In the genomic region with DNA sequence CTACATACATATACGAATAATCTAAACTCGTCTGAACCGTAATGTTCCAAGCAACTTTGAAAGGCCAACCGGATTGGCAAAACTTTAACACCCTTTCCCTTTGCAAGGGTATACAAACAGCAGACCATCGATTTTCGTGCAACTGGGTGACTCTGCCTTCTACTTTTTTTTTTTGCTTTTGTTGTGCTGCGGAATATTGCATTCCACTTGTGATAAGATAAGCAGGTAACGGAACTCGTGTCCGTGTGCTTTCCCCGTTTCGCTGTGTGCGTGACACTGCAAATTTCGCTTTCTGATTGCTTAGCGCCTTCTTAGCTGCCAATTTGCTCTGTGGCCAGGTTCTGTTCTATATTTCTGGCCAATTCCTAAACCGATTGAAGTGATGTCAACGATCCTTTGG, we compare ENCODE assay signal across 4 fruit fly cellular contexts.
A peak's percentile ranks its signal among the peaks of the same experiment; 100 is the strongest.
TF ChIP-seq lines count a peak whose summit lies in the region.

No protein-coding gene starts in this region.

- no peak for TF ChIP-seq CTCF in whole organism, embryonic (GFP tag; optimal IDR thresholded peaks at IDR 0.05; lab: Kevin White, UChicago)

TF ChIP-seq in whole organism, adult, 20 proteins besides CTCF, POLR2A, EP300 and RAD21:
- TF ChIP-seq cnc (optimal IDR thresholded peaks at IDR 0.05; lab: Kevin White, UChicago): peak; percentile 45 to 87
- no peak for TF ChIP-seq bab1 (GFP tag; optimal IDR thresholded peaks at IDR 0.05; lab: Kevin White, UChicago)
- TF ChIP-seq cic (GFP tag; optimal IDR thresholded peaks at IDR 0.05; lab: Kevin White, UChicago): peak; percentile 15
- TF ChIP-seq Mnt (GFP tag; optimal IDR thresholded peaks at IDR 0.05; lab: Kevin White, UChicago): peak; percentile 8
- TF ChIP-seq ovo (GFP tag; optimal IDR thresholded peaks at IDR 0.05; lab: Kevin White, UChicago): peak; percentile 91
- TF ChIP-seq tj (GFP tag; optimal IDR thresholded peaks at IDR 0.05; lab: Kevin White, UChicago): no peak

TF ChIP-seq in whole organism, embryonic, 481 proteins besides CTCF, POLR2A, EP300 and RAD21:
- no peak for TF ChIP-seq vnd (GFP tag; IDR thresholded peaks at IDR 0.05; lab: Robert Waterston, UW; ENCODE audit: partially characterized antibody)
- TF ChIP-seq mirr (GFP tag; optimal IDR thresholded peaks at IDR 0.05; lab: Kevin White, UChicago): no peak
- no peak for TF ChIP-seq Sry-β (GFP tag; optimal IDR thresholded peaks at IDR 0.05; lab: Kevin White, UChicago)
- TF ChIP-seq chinmo (GFP tag; IDR thresholded peaks at IDR 0.05; lab: Robert Waterston, UW; ENCODE audit: partially characterized antibody): no peak
- peak; percentile 74 for TF ChIP-seq CG15479 (GFP tag; optimal IDR thresholded peaks at IDR 0.05; lab: Kevin White, UChicago)
- TF ChIP-seq CG17361 (GFP tag; IDR thresholded peaks at IDR 0.05; lab: Robert Waterston, UW): no peak

TF ChIP-seq in whole organism, prepupa, 60 proteins besides CTCF, POLR2A, EP300 and RAD21:
- peak; percentile 17 for TF ChIP-seq Eip93F (GFP tag; optimal IDR thresholded peaks at IDR 0.05; lab: Kevin White, UChicago)
- no peak for TF ChIP-seq Lpt (GFP tag; optimal IDR thresholded peaks at IDR 0.05; lab: Kevin White, UChicago)
- TF ChIP-seq dac (GFP tag; optimal IDR thresholded peaks at IDR 0.05; lab: Kevin White, UChicago): no peak
- TF ChIP-seq pdm3 (GFP tag; optimal IDR thresholded peaks at IDR 0.05; lab: Kevin White, UChicago): no peak
- no peak for TF ChIP-seq eg (GFP tag; IDR thresholded peaks at IDR 0.05; lab: Robert Waterston, UW)
- no peak for TF ChIP-seq CG7368 (GFP tag; optimal IDR thresholded peaks at IDR 0.05; lab: Kevin White, UChicago)
- no peak for TF ChIP-seq esn (GFP tag; optimal IDR thresholded peaks at IDR 0.05; lab: Kevin White, UChicago)
- TF ChIP-seq acj6 (GFP tag; optimal IDR thresholded peaks at IDR 0.05; lab: Kevin White, UChicago): no peak
- no peak for TF ChIP-seq CG4318 (GFP tag; optimal IDR thresholded peaks at IDR 0.05; lab: Kevin White, UChicago)
- TF ChIP-seq salr (GFP tag; optimal IDR thresholded peaks at IDR 0.05; lab: Kevin White, UChicago): no peak
- no peak for TF ChIP-seq CG6808 (GFP tag; optimal IDR thresholded peaks at IDR 0.05; lab: Kevin White, UChicago)
- TF ChIP-seq CG11294 (GFP tag; IDR thresholded peaks at IDR 0.05; lab: Robert Waterston, UW): no peak
- peak; percentile 65 for TF ChIP-seq vri (GFP tag; optimal IDR thresholded peaks at IDR 0.05; lab: Kevin White, UChicago)
- peak; percentile 64 for TF ChIP-seq svp (GFP tag; lab: Kevin White, UChicago)
- no peak for TF ChIP-seq CG8632 (GFP tag; optimal IDR thresholded peaks at IDR 0.05; lab: Kevin White, UChicago)
- no peak for TF ChIP-seq CG11762 (GFP tag; optimal IDR thresholded peaks at IDR 0.05; lab: Kevin White, UChicago; ENCODE audit: insufficient read depth)
- no peak for TF ChIP-seq fd85E (GFP tag; optimal IDR thresholded peaks at IDR 0.05; lab: Kevin White, UChicago)

TF ChIP-seq in whole organism, wandering third instar larva, 38 proteins besides CTCF, POLR2A, EP300 and RAD21:
- TF ChIP-seq Rel (GFP tag; optimal IDR thresholded peaks at IDR 0.05; lab: Kevin White, UChicago) (no peak), Rel (tag; optimal IDR thresholded peaks at IDR 0.05; lab: Kevin White, UChicago) (peak; percentile 100), Sp1 (GFP tag; optimal IDR thresholded peaks at IDR 0.05; lab: Kevin White, UChicago) (no peak), Dif (GFP tag; optimal IDR thresholded peaks at IDR 0.05; lab: Kevin White, UChicago; ENCODE audit: partially characterized antibody) (no peak), br (GFP tag; optimal IDR thresholded peaks at IDR 0.05; lab: Kevin White, UChicago) (no peak), rgr (GFP tag; optimal IDR thresholded peaks at IDR 0.05; lab: Kevin White, UChicago) (peak; percentile 24), CG9705 (GFP tag; optimal IDR thresholded peaks at IDR 0.05; lab: Kevin White, UChicago) (no peak), dl (GFP tag; optimal IDR thresholded peaks at IDR 0.05; lab: Kevin White, UChicago; ENCODE audit: insufficient read depth in 1 of 2, partially characterized antibody in 2 of 2) (no peak), h (GFP tag; optimal IDR thresholded peaks at IDR 0.05; lab: Kevin White, UChicago) (peak; percentile 16), psq (GFP tag; optimal IDR thresholded peaks at IDR 0.05; lab: Kevin White, UChicago) (no peak), tai (GFP tag; optimal IDR thresholded peaks at IDR 0.05; lab: Kevin White, UChicago) (no peak), sv (GFP tag; optimal IDR thresholded peaks at IDR 0.05; lab: Kevin White, UChicago) (no peak), CG32264 (GFP tag; optimal IDR thresholded peaks at IDR 0.05; lab: Kevin White, UChicago) (no peak), Abd-B (GFP tag; optimal IDR thresholded peaks at IDR 0.05; lab: Kevin White, UChicago) (no peak)
